Worm (Caenorhabditis elegans): ENCODE results near the gene AH9.1.

Gene AH9.1

ce11 chrX:2242568-2243185, 4.1 kb downstream of the AH9.1 start, which contains the start of gene rpl-11.2 (continued):
- peak; percentile 99 for TF ChIP-seq mep-1 (tag; optimal IDR thresholded peaks at IDR 0.05)
- no peak for TF ChIP-seq nhr-41 (GFP tag; IDR thresholded peaks at IDR 0.05)
- TF ChIP-seq ztf-11 (tag; optimal IDR thresholded peaks at IDR 0.05): no peak
- TF ChIP-seq Y48G9A.11 (GFP tag; IDR thresholded peaks at IDR 0.05): no peak
- peak; percentile 85 for TF ChIP-seq saeg-2 (GFP tag; IDR thresholded peaks at IDR 0.05)
- peak; percentile 94 for TF ChIP-seq duxl-1 (tag; optimal IDR thresholded peaks at IDR 0.05; ENCODE audit: poor library complexity)
- TF ChIP-seq dmd-6 (GFP tag; IDR thresholded peaks at IDR 0.05): peak; percentile 96
- TF ChIP-seq aly-2 (tag; optimal IDR thresholded peaks at IDR 0.05): no peak
- no peak for TF ChIP-seq nhr-111 (GFP tag; optimal IDR thresholded peaks at IDR 0.05)
- peak; percentile 99 for TF ChIP-seq tra-1 (GFP tag; IDR thresholded peaks at IDR 0.05)
- TF ChIP-seq madf-9 (GFP tag; conservative IDR thresholded peaks at IDR 0.05): peak; percentile 84
- peak; percentile 36 for TF ChIP-seq attf-4 (tag; optimal IDR thresholded peaks at IDR 0.05)
- TF ChIP-seq ZK546.5 (tag; optimal IDR thresholded peaks at IDR 0.05): peak; percentile 93 to 98
- peak; percentile 71 for TF ChIP-seq lin-38 (GFP tag; IDR thresholded peaks at IDR 0.05)
- TF ChIP-seq pha-4 (GFP tag; IDR thresholded peaks at IDR 0.05): peak; percentile 86
- peak; percentile 96 for TF ChIP-seq pha-4 (tag; optimal IDR thresholded peaks at IDR 0.05)
- peak; percentile 94 for TF ChIP-seq hmg-1.1 (GFP tag; IDR thresholded peaks at IDR 0.05)
- TF ChIP-seq php-3 (GFP tag; IDR thresholded peaks at IDR 0.05): peak; percentile 73
- TF ChIP-seq mdl-1 (tag; optimal IDR thresholded peaks at IDR 0.05): peak in 1 of 2 experiments; percentile 80
- TF ChIP-seq lsy-2 (tag; optimal IDR thresholded peaks at IDR 0.05): peak; percentile 99 to 100
- no peak for TF ChIP-seq lim-7 (GFP tag; IDR thresholded peaks at IDR 0.05)
- peak; percentile 49; the same call in 1 of the 2 replicates for TF ChIP-seq dmd-8 (GFP tag; IDR thresholded peaks at IDR 0.05)
- no peak for TF ChIP-seq lir-3 (tag; optimal IDR thresholded peaks at IDR 0.05)
- TF ChIP-seq unc-130 (GFP tag; optimal IDR thresholded peaks at IDR 0.05): no peak

ce11 chrX:2241147-2241798, 5.5 kb downstream of the AH9.1 start:
- TF ChIP-seq ZK546.5 (tag; optimal IDR thresholded peaks at IDR 0.05): no peak
- TF ChIP-seq unc-62 (GFP tag; optimal IDR thresholded peaks at IDR 0.05 in 1 of 2): peak in 1 of 2 experiments; percentile 97
- no peak for TF ChIP-seq unc-62 (tag; optimal IDR thresholded peaks at IDR 0.05)
- no peak for TF ChIP-seq F26F4.8 (GFP tag; conservative IDR thresholded peaks at IDR 0.05)
- TF ChIP-seq mes-2 (tag; optimal IDR thresholded peaks at IDR 0.05; ENCODE audit: poor library complexity, severe bottlenecking): no peak
- no peak for TF ChIP-seq Y5F2A.4 (GFP tag; optimal IDR thresholded peaks at IDR 0.05)
- no peak for TF ChIP-seq attf-4 (tag; optimal IDR thresholded peaks at IDR 0.05)
- peak in 1 of 2 experiments; percentile 15 for TF ChIP-seq lsy-2 (tag; optimal IDR thresholded peaks at IDR 0.05)
- TF ChIP-seq ceh-20 (GFP tag; IDR thresholded peaks at IDR 0.05): no peak
- TF ChIP-seq aha-1 (tag): peak; percentile 41
- no peak for TF ChIP-seq Y75B8A.6 (GFP tag; IDR thresholded peaks at IDR 0.05)
- no peak for TF ChIP-seq saeg-2 (GFP tag; IDR thresholded peaks at IDR 0.05)
- peak; percentile 30 for TF ChIP-seq F10B5.3 (tag; optimal IDR thresholded peaks at IDR 0.05)

ce11 chrX:2237438-2237961, 9.3 kb downstream of the AH9.1 start, which contains the start of gene vha-15:
vha-15 (plus strand) TSS chrX:2237911.
- TF ChIP-seq egl-27 (tag; optimal IDR thresholded peaks at IDR 0.05) (no peak), nhr-11 (tag; optimal IDR thresholded peaks at IDR 0.05) (peak; percentile 61), nhr-77 (tag; optimal IDR thresholded peaks at IDR 0.05) (peak; percentile 67), Y75B8A.6 (GFP tag; IDR thresholded peaks at IDR 0.05) (no peak), Y105C5A.15 (GFP tag; IDR thresholded peaks at IDR 0.05) (no peak), zfp-3 (GFP tag; conservative IDR thresholded peaks at IDR 0.05) (no peak), daf-12 (tag; optimal IDR thresholded peaks at IDR 0.05) (no peak), nhr-6 (tag; optimal IDR thresholded peaks at IDR 0.05) (peak; percentile 68), zip-2 (tag; optimal IDR thresholded peaks at IDR 0.05) (no peak), F10B5.3 (tag; optimal IDR thresholded peaks at IDR 0.05) (no peak), snpc-4 (tag; optimal IDR thresholded peaks at IDR 0.05) (no peak), fos-1 (tag; optimal IDR thresholded peaks at IDR 0.05) (no peak), daf-8 (GFP tag; IDR thresholded peaks at IDR 0.05) (no peak), lin-15B (tag; optimal IDR thresholded peaks at IDR 0.05) (no peak), aly-2 (tag; optimal IDR thresholded peaks at IDR 0.05) (no peak), ces-1 (GFP tag; optimal IDR thresholded peaks at IDR 0.05) (no peak), hmg-1.1 (GFP tag; IDR thresholded peaks at IDR 0.05) (peak; percentile 78), cey-2 (tag; optimal IDR thresholded peaks at IDR 0.05; ENCODE audit: borderline replicate concordance, insufficient read depth) (no peak), nhr-28 (tag; optimal IDR thresholded peaks at IDR 0.05) (peak; percentile 71)
